Worm (Caenorhabditis elegans): ENCODE results near the gene srab-16.

DNA sequence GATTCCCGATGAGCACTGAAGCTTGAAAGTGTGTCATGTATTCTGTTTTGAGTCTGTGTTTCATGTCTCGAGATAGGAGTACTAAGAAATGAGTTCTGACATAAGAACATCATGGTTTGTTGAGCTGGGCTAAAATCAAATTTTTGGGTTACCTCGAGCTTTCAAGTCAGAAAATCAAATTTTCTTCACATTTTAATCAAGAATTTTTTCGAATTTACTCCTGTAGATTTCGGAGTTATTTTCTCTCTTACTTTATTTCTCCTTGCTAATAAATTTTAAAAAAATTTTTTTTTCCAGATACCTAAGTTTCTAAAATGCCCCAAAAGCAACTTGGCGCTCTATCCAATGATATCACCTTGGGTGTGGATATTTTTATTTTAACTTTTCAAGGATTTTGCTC is 43.6 kb downstream of the srab-16 start, which contains the start of gene F41H8.2:
- TF ChIP-seq unc-130 (GFP tag; optimal IDR thresholded peaks at IDR 0.05) (no peak), nhr-179 (tag; optimal IDR thresholded peaks at IDR 0.05) (no peak), egl-44 (GFP tag; IDR thresholded peaks at IDR 0.05) (no peak), ztf-26 (tag; optimal IDR thresholded peaks at IDR 0.05) (no peak), ztf-6 (GFP tag; IDR thresholded peaks at IDR 0.05) (no peak), tbx-9 (tag; optimal IDR thresholded peaks at IDR 0.05; ENCODE audit: borderline replicate concordance) (no peak), ama-1 (optimal IDR thresholded peaks at IDR 0.05) (no peak), ama-1 (GFP tag; optimal IDR thresholded peaks at IDR 0.05) (no peak), akir-1 (GFP tag; optimal IDR thresholded peaks at IDR 0.05) (no peak)

Measured in whole organism, young adult.